Fruit fly (Drosophila melanogaster): Measurements from ENCODE around the gene CG34166.
"Not testable (repeated sequence)": the region's sequence is repeated elsewhere in the genome, so short reads cannot be mapped to it uniquely, and the experiment has no call there.

The CG34166 gene

dm6 chr2L:14712245-14712644 lies 30.7 kb upstream of the CG34166 start, which contains the start of gene CG15282:
Gene CG15282 (plus strand): TSS chr2L:14712471.
- TF ChIP-seq ovo (GFP tag; optimal IDR thresholded peaks at IDR 0.05) (no peak), CG11617 (GFP tag; optimal IDR thresholded peaks at IDR 0.05) (no peak), cic (GFP tag; optimal IDR thresholded peaks at IDR 0.05) (no peak), CG12768 (GFP tag; optimal IDR thresholded peaks at IDR 0.05) (no peak), CG7101 (tag; optimal IDR thresholded peaks at IDR 0.05) (no peak), CG5204 (GFP tag; optimal IDR thresholded peaks at IDR 0.05) (no peak), CG14711 (tag; optimal IDR thresholded peaks at IDR 0.05) (no peak), CG1620 (GFP tag; optimal IDR thresholded peaks at IDR 0.05) (no peak), Crg-1 (GFP tag; optimal IDR thresholded peaks at IDR 0.05) (no peak)

DNA sequence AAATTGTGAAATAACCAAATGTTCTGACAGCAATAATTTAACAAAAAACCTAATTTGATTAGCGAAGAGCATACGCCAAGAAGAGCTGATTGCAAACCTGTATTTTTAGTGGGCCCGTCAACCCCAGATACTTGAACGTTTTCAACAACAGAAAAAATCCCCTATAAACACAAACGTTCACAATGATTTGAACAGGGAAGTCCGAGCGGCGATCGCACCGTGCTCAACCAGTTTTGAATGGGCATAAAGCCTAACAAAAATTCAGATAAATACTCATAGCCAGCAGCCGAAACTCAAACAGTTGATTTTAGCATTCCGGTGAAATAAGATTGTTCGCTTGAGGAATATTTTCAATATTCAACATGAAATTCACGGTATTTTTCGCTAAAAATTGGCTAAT lies 29.5 kb upstream of the CG34166 start, which contains the start of gene CG34165:
Gene CG34165 (plus strand): TSS at position 284 of the 400 bp plus-strand sequence.
- no peak for TF ChIP-seq CG7045 (GFP tag; optimal IDR thresholded peaks at IDR 0.05)
- TF ChIP-seq ovo (GFP tag; optimal IDR thresholded peaks at IDR 0.05) = no peak
- TF ChIP-seq Clk (GFP tag; optimal IDR thresholded peaks at IDR 0.05) = no peak
- no peak for TF ChIP-seq CG33017 (tag; optimal IDR thresholded peaks at IDR 0.05)

- no peak for TF ChIP-seq cnc (optimal IDR thresholded peaks at IDR 0.05)
- no peak for TF ChIP-seq CG12768 (GFP tag; optimal IDR thresholded peaks at IDR 0.05)
- TF ChIP-seq Crg-1 (GFP tag; optimal IDR thresholded peaks at IDR 0.05) = no peak
Observed at dm6 chr2L:14730077-14730476, 12.9 kb upstream of the CG34166 start, which contains the start of gene CG42685. Gene CG42685 (minus strand): TSS chr2L:14730177.

dm6 chr2L:14735543-14735942 lies 7.5 kb upstream of the CG34166 start, which contains the start of gene CG31835:
Gene CG31835 (plus strand): TSS chr2L:14735843.
- not testable (repeated sequence) for TF ChIP-seq bab1 (GFP tag; optimal IDR thresholded peaks at IDR 0.05); Clk (GFP tag; optimal IDR thresholded peaks at IDR 0.05); CG14711 (tag; optimal IDR thresholded peaks at IDR 0.05)

dm6 chr2L:14737669-14738068 lies 5.3 kb upstream of the CG34166 start, which contains the start of gene CG31775:
Gene CG31775 (minus strand): TSS chr2L:14737769.
- TF ChIP-seq Mnt (GFP tag; optimal IDR thresholded peaks at IDR 0.05); CG33017 (tag; optimal IDR thresholded peaks at IDR 0.05); kay (GFP tag; ENCODE audit: borderline replicate concordance): not testable (repeated sequence)

dm6 chr2L:14739614-14740013 lies 3.4 kb upstream of the CG34166 start, which contains the start of gene CG42585:
Gene CG42585 (plus strand): TSS chr2L:14739914.
- TF ChIP-seq cnc (optimal IDR thresholded peaks at IDR 0.05); kay (GFP tag; ENCODE audit: borderline replicate concordance); ovo (GFP tag; optimal IDR thresholded peaks at IDR 0.05): not testable (repeated sequence)

- not testable (repeated sequence) for TF ChIP-seq ovo (GFP tag; optimal IDR thresholded peaks at IDR 0.05); toe (GFP tag; optimal IDR thresholded peaks at IDR 0.05); CG14711 (tag; optimal IDR thresholded peaks at IDR 0.05)
Observed at dm6 chr2L:14741740-14742139, 1.3 kb upstream of the CG34166 start, which contains the start of gene CG42586. Gene CG42586 (minus strand): TSS chr2L:14741840.

dm6 chr2L:14743337-14743736 lies 344 bp downstream of the CG34166 start:
- TF ChIP-seq CG5204 (GFP tag; optimal IDR thresholded peaks at IDR 0.05) = no peak
- no peak for TF ChIP-seq CG11617 (GFP tag; optimal IDR thresholded peaks at IDR 0.05)
- no peak for TF ChIP-seq Mnt (GFP tag; optimal IDR thresholded peaks at IDR 0.05)
- no peak for TF ChIP-seq CG33017 (tag; optimal IDR thresholded peaks at IDR 0.05)
- TF ChIP-seq CG1620 (GFP tag; optimal IDR thresholded peaks at IDR 0.05) = no peak
- no peak for TF ChIP-seq Clk (GFP tag; optimal IDR thresholded peaks at IDR 0.05)
- no peak for TF ChIP-seq kay (GFP tag; ENCODE audit: borderline replicate concordance)
- TF ChIP-seq toe (GFP tag; optimal IDR thresholded peaks at IDR 0.05) = no peak
- no peak for TF ChIP-seq ovo (GFP tag; optimal IDR thresholded peaks at IDR 0.05)
- no peak for TF ChIP-seq CG7101 (tag; optimal IDR thresholded peaks at IDR 0.05)
- no peak for TF ChIP-seq cnc (optimal IDR thresholded peaks at IDR 0.05)
- no peak for TF ChIP-seq Crg-1 (GFP tag; optimal IDR thresholded peaks at IDR 0.05)
- TF ChIP-seq bab1 (GFP tag; optimal IDR thresholded peaks at IDR 0.05) = no peak
- no peak for TF ChIP-seq tj (GFP tag; optimal IDR thresholded peaks at IDR 0.05)
- TF ChIP-seq pad (GFP tag; optimal IDR thresholded peaks at IDR 0.05) = no peak
- TF ChIP-seq CG12768 (GFP tag; optimal IDR thresholded peaks at IDR 0.05) = no peak
- no peak for TF ChIP-seq cic (GFP tag; optimal IDR thresholded peaks at IDR 0.05)
- TF ChIP-seq CG14711 (tag; optimal IDR thresholded peaks at IDR 0.05) = no peak
- TF ChIP-seq CG7045 (GFP tag; optimal IDR thresholded peaks at IDR 0.05) = no peak
- TF ChIP-seq Hr96 (GFP tag; optimal IDR thresholded peaks at IDR 0.05) = no peak
